Fruit fly (Drosophila melanogaster) whole organism, pupa: ENCODE measurements around the gene CG32071.

Source experiments
- CG10348 ChIP-seq: fragments of 200-800 bp; sonication (Bioruptor generic); IDR thresholded peaks from 2 replicates; pipeline ENCODE4 v1.3.6; 2022; ENCODE audit warnings: missing biosample characterization, missing genetic modification characterization
- CG12605 ChIP-seq: fragments of 200-800 bp; sonication (Bioruptor generic); IDR thresholded peaks from 2 replicates; pipeline ENCODE4 v1.3.6; 2022; ENCODE audit warnings: missing biosample characterization, missing genetic modification characterization
- CG13204 ChIP-seq: fragments of 200-800 bp; sonication (Bioruptor generic); optimal IDR thresholded peaks from 2 replicates; lab custom pipeline; 2018; ENCODE audit warnings: missing biosample characterization, mild to moderate bottlenecking, missing genetic modification characterization, moderate library complexity
- CG14655 ChIP-seq: fragments of 200-800 bp; sonication (Bioruptor generic); optimal IDR thresholded peaks from 3 replicates; lab custom pipeline; 2017; ENCODE audit warnings: mild to moderate bottlenecking, missing biosample characterization, missing genetic modification reagents, missing genetic modification characterization
- CG15710 ChIP-seq: fragments of 200-800 bp; sonication (Bioruptor generic); optimal IDR thresholded peaks from 2 replicates; lab custom pipeline; 2018; ENCODE audit warnings: missing biosample characterization, mild to moderate bottlenecking, missing genetic modification characterization, moderate library complexity
- CG17806 ChIP-seq: fragments of 200-800 bp; sonication (Bioruptor generic); optimal IDR thresholded peaks from 2 replicates; lab custom pipeline; 2018; ENCODE audit warnings: missing biosample characterization, mild to moderate bottlenecking, missing genetic modification characterization, moderate library complexity
- CG32121 ChIP-seq: fragments of 200-800 bp; sonication (Bioruptor generic); IDR thresholded peaks from 2 replicates; pipeline ENCODE4 v1.3.6; 2022; ENCODE audit warnings: missing biosample characterization, missing genetic modification characterization
- CG34367 ChIP-seq: fragments of 200-800 bp; sonication (Bioruptor generic); optimal IDR thresholded peaks from 2 replicates; lab custom pipeline; 2018; ENCODE audit warnings: missing biosample characterization, mild to moderate bottlenecking, missing genetic modification characterization
- CG4496 ChIP-seq: fragments of 200-800 bp; sonication (Bioruptor generic); IDR thresholded peaks from 3 replicates; pipeline ENCODE4 v1.3.6; 2022; ENCODE audit warnings: missing biosample characterization, missing genetic modification characterization
- CG8159 ChIP-seq: fragments of 200-800 bp; sonication (Bioruptor generic); optimal IDR thresholded peaks from 3 replicates; lab custom pipeline; 2018; ENCODE audit warnings: missing biosample characterization, mild to moderate bottlenecking, missing genetic modification characterization, moderate library complexity
- CG8301 ChIP-seq: fragments of 200-800 bp; sonication (Bioruptor generic); optimal IDR thresholded peaks from 2 replicates; lab custom pipeline; 2018; ENCODE audit warnings: missing biosample characterization, mild to moderate bottlenecking, missing genetic modification characterization
- CG9948 ChIP-seq: fragments of 200-800 bp; sonication (Bioruptor generic); optimal IDR thresholded peaks from 2 replicates; lab custom pipeline; 2018; ENCODE audit warnings: missing biosample characterization, mild to moderate bottlenecking, missing genetic modification characterization, moderate library complexity
- D1 ChIP-seq: fragments of 200-800 bp; sonication (Bioruptor generic); optimal IDR thresholded peaks from 2 replicates; lab custom pipeline; 2018; ENCODE audit warnings: missing biosample characterization, mild to moderate bottlenecking, missing genetic modification characterization, moderate library complexity
- EcR ChIP-seq: fragments of 200-800 bp; sonication (Bioruptor generic); optimal IDR thresholded peaks from 3 replicates; lab custom pipeline; 2019; ENCODE audit warnings: missing biosample characterization, missing genetic modification characterization, mild to moderate bottlenecking, moderate library complexity, missing genetic modification reagents
- Ets98B ChIP-seq: fragments of 200-800 bp; sonication (Bioruptor generic); IDR thresholded peaks from 2 replicates; pipeline ENCODE4 v1.3.6; 2022; ENCODE audit warnings: missing biosample characterization, missing genetic modification characterization
- Pif1A ChIP-seq: fragments of 200-800 bp; sonication (Bioruptor generic); optimal IDR thresholded peaks from 3 replicates; lab custom pipeline; 2016; ENCODE audit warnings: missing biosample characterization, missing genetic modification characterization
- Pif1B ChIP-seq: fragments of 200-800 bp; sonication (Bioruptor generic); optimal IDR thresholded peaks from 3 replicates; lab custom pipeline; 2016; ENCODE audit warnings: missing biosample characterization, missing genetic modification characterization
- Snoo ChIP-seq: fragments of 200-800 bp; sonication (Bioruptor generic); optimal IDR thresholded peaks from 3 replicates; lab custom pipeline; 2017; ENCODE audit warnings: missing biosample characterization, mild to moderate bottlenecking, missing genetic modification characterization, inconsistent platforms
- fd96Ca ChIP-seq: fragments of 200-800 bp; sonication (Bioruptor generic); IDR thresholded peaks from 3 replicates; pipeline ENCODE4 v1.3.6; 2022; ENCODE audit warnings: missing biosample characterization, missing genetic modification characterization
- gl ChIP-seq: fragments of 200-800 bp; sonication (Bioruptor generic); optimal IDR thresholded peaks from 2 replicates; lab custom pipeline; 2018; ENCODE audit warnings: missing biosample characterization, mild to moderate bottlenecking, missing genetic modification characterization
- rn ChIP-seq: fragments of 200-800 bp; sonication (Bioruptor generic); IDR thresholded peaks from 2 replicates; pipeline ENCODE4 v1.3.6; 2022; ENCODE audit warnings: missing biosample characterization, missing genetic modification characterization

Gene CG32071

dm6 chr3L:11119901-11120418 is 16.3 kb upstream of the CG32071 start:
- TF ChIP-seq CG8159 (tag; lab: Kevin White, UChicago) (no peak), gl (tag; lab: Kevin White, UChicago) (no peak), CG32121 (no peak)
- TF ChIP-seq, all 21 proteins: peak for 0

dm6 chr3L:11119396-11119900 is 15.8 kb upstream of the CG32071 start:
- TF ChIP-seq CG12605 (GFP tag; lab: Robert Waterston, UW): no peak
- no peak for TF ChIP-seq D1
- TF ChIP-seq EcR (GFP tag; lab: Kevin White, UChicago): no peak
- no peak for TF ChIP-seq CG15710
- no peak for TF ChIP-seq CG9948
- no peak for TF ChIP-seq gl (tag; lab: Kevin White, UChicago)
- no peak for TF ChIP-seq CG13204 (GFP tag; lab: Kevin White, UChicago)
- peak; percentile 60; the same call in 2 of the 3 replicates for TF ChIP-seq CG4496 (GFP tag; lab: Robert Waterston, UW)
- TF ChIP-seq Ets98B (GFP tag; lab: Robert Waterston, UW): peak; percentile 29; the same call in 1 of the 2 replicates
- no peak for TF ChIP-seq Snoo (tag; lab: Kevin White, UChicago)
- no peak for TF ChIP-seq CG10348
- TF ChIP-seq CG34367: no peak
- peak; percentile 46 for TF ChIP-seq rn (GFP tag; lab: Robert Waterston, UW)
- peak; percentile 50; the same call in 2 of the 3 replicates for TF ChIP-seq fd96Ca (GFP tag; lab: Robert Waterston, UW)

- TF ChIP-seq Pif1A (GFP tag; lab: Kevin White, UChicago) (peak; percentile 42), CG14655 (GFP tag; lab: Kevin White, UChicago) (peak; percentile 2), Ets98B (GFP tag; lab: Robert Waterston, UW) (peak; percentile 65), D1 (no peak), CG9948 (no peak), CG8159 (tag; lab: Kevin White, UChicago) (no peak), CG32121 (peak; percentile 67), Snoo (tag; lab: Kevin White, UChicago) (no peak), CG15710 (no peak), gl (tag; lab: Kevin White, UChicago) (peak; percentile 55), rn (GFP tag; lab: Robert Waterston, UW) (no peak), CG4496 (GFP tag; lab: Robert Waterston, UW) (peak; percentile 59; the same call in 2 of the 3 replicates), CG13204 (GFP tag; lab: Kevin White, UChicago) (peak; percentile 64), CG10348 (no peak), Pif1B (GFP tag; lab: Kevin White, UChicago) (no peak), CG12605 (GFP tag; lab: Robert Waterston, UW) (peak; percentile 72), CG17806 (tag; lab: Kevin White, UChicago) (no peak), EcR (GFP tag; lab: Kevin White, UChicago) (peak; percentile 29), CG34367 (no peak), CG8301 (tag; lab: Kevin White, UChicago) (no peak), fd96Ca (GFP tag; lab: Robert Waterston, UW) (peak; percentile 69; the same call in 2 of the 3 replicates)
Measured at dm6 chr3L:11118627-11119395, 15.1 kb upstream of the CG32071 start.

- TF ChIP-seq CG4496 (GFP tag; lab: Robert Waterston, UW) (no peak), gl (tag; lab: Kevin White, UChicago) (no peak), CG17806 (tag; lab: Kevin White, UChicago) (no peak), Pif1B (GFP tag; lab: Kevin White, UChicago) (no peak), CG10348 (no peak), CG13204 (GFP tag; lab: Kevin White, UChicago) (no peak), EcR (GFP tag; lab: Kevin White, UChicago) (no peak), rn (GFP tag; lab: Robert Waterston, UW) (no peak), CG32121 (no peak)
Measured at dm6 chr3L:11117733-11118132, 14.1 kb upstream of the CG32071 start.

dm6 chr3L:11113198-11114197 is 9.8 kb upstream of the CG32071 start, which contains the start of gene Sod1:
Gene Sod1, minus strand, starts transcription at chr3L:11113740.
- TF ChIP-seq CG9948 (no peak), fd96Ca (GFP tag; lab: Robert Waterston, UW) (no peak), CG8159 (tag; lab: Kevin White, UChicago) (peak; percentile 41), CG13204 (GFP tag; lab: Kevin White, UChicago) (no peak), CG4496 (GFP tag; lab: Robert Waterston, UW) (peak; percentile 62; the same call in 1 of the 3 replicates), rn (GFP tag; lab: Robert Waterston, UW) (no peak), CG12605 (GFP tag; lab: Robert Waterston, UW) (peak; percentile 63), EcR (GFP tag; lab: Kevin White, UChicago) (peak; percentile 78), Snoo (tag; lab: Kevin White, UChicago) (peak; percentile 65), CG10348 (no peak), CG8301 (tag; lab: Kevin White, UChicago) (peak; percentile 46), CG34367 (peak; percentile 53), Pif1B (GFP tag; lab: Kevin White, UChicago) (peak; percentile 51), Pif1A (GFP tag; lab: Kevin White, UChicago) (peak; percentile 74), CG15710 (peak; percentile 41), Ets98B (GFP tag; lab: Robert Waterston, UW) (peak; percentile 58; the same call in 1 of the 2 replicates), CG32121 (no peak), gl (tag; lab: Kevin White, UChicago) (peak; percentile 76)
